Worm (Caenorhabditis elegans): Measurements from ENCODE around the gene ZC196.3.

Gene ZC196.3

ce11 chrV:8785526-8785925 is 49.1 kb downstream of the ZC196.3 start:
- no peak for TF ChIP-seq ceh-82 (tag; optimal IDR thresholded peaks at IDR 0.05)
- TF ChIP-seq snpc-4 (tag; optimal IDR thresholded peaks at IDR 0.05): no peak
- no peak for TF ChIP-seq jun-1 (tag; optimal IDR thresholded peaks at IDR 0.05)
- TF ChIP-seq ztf-4 (tag; optimal IDR thresholded peaks at IDR 0.05): no peak
- TF ChIP-seq nfya-1 (tag; optimal IDR thresholded peaks at IDR 0.05; ENCODE audit: insufficient read depth): peak; percentile 12
- TF ChIP-seq tbx-2 (tag; optimal IDR thresholded peaks at IDR 0.05): no peak
- TF ChIP-seq R02D3.7 (tag; optimal IDR thresholded peaks at IDR 0.05): no peak
- no peak for TF ChIP-seq lsy-12 (tag; optimal IDR thresholded peaks at IDR 0.05)
- TF ChIP-seq ZK546.5 (tag; optimal IDR thresholded peaks at IDR 0.05): no peak
- TF ChIP-seq nhr-23 (tag; optimal IDR thresholded peaks at IDR 0.05): no peak
- TF ChIP-seq fkh-2 (tag; optimal IDR thresholded peaks at IDR 0.05): no peak
- no peak for TF ChIP-seq skn-1 (tag; optimal IDR thresholded peaks at IDR 0.05)
- peak; percentile 31 for TF ChIP-seq pha-4 (tag; optimal IDR thresholded peaks at IDR 0.05)
- no peak for TF ChIP-seq nhr-76 (tag; optimal IDR thresholded peaks at IDR 0.05)
- no peak for TF ChIP-seq nhr-28 (tag; optimal IDR thresholded peaks at IDR 0.05)
- TF ChIP-seq unc-62 (GFP tag; optimal IDR thresholded peaks at IDR 0.05): no peak
- no peak for TF ChIP-seq ceh-9 (tag; optimal IDR thresholded peaks at IDR 0.05)
- TF ChIP-seq sea-2 (GFP tag; optimal IDR thresholded peaks at IDR 0.05): no peak
- peak; percentile 34 for TF ChIP-seq lin-39 (tag; optimal IDR thresholded peaks at IDR 0.05)
- no peak for TF ChIP-seq fos-1 (tag; optimal IDR thresholded peaks at IDR 0.05)
- TF ChIP-seq nhr-12 (tag; optimal IDR thresholded peaks at IDR 0.05): no peak
- TF ChIP-seq lin-15B (tag; optimal IDR thresholded peaks at IDR 0.05): peak; percentile 10
- TF ChIP-seq mml-1 (tag; optimal IDR thresholded peaks at IDR 0.05): no peak
- TF ChIP-seq zag-1 (tag; optimal IDR thresholded peaks at IDR 0.05): no peak
- no peak for TF ChIP-seq eor-1 (tag; optimal IDR thresholded peaks at IDR 0.05)
- no peak for TF ChIP-seq nhr-67 (tag; optimal IDR thresholded peaks at IDR 0.05)
- TF ChIP-seq nhr-77 (tag; optimal IDR thresholded peaks at IDR 0.05): no peak
- TF ChIP-seq unc-39 (tag; optimal IDR thresholded peaks at IDR 0.05): no peak
- TF ChIP-seq pqm-1 (tag; optimal IDR thresholded peaks at IDR 0.05): no peak
- no peak for TF ChIP-seq mdl-1 (tag; optimal IDR thresholded peaks at IDR 0.05)
- peak; percentile 52 for TF ChIP-seq elt-2 (tag; optimal IDR thresholded peaks at IDR 0.05)
- TF ChIP-seq egl-5 (tag; optimal IDR thresholded peaks at IDR 0.05): no peak
- TF ChIP-seq hmg-11 (tag; optimal IDR thresholded peaks at IDR 0.05): peak; percentile 51

ce11 chrV:8786245-8786644 is 49.8 kb downstream of the ZC196.3 start, which contains the start of gene sup-37:
Gene sup-37 (plus strand): TSS chrV:8786545.
- TF ChIP-seq aly-2 (tag; optimal IDR thresholded peaks at IDR 0.05) (no peak), ama-1 (optimal IDR thresholded peaks at IDR 0.05) (no peak), fos-1 (tag; optimal IDR thresholded peaks at IDR 0.05) (no peak), elt-1 (tag; optimal IDR thresholded peaks at IDR 0.05) (no peak), lin-15B (tag; optimal IDR thresholded peaks at IDR 0.05) (no peak), egl-27 (tag; optimal IDR thresholded peaks at IDR 0.05) (no peak), snpc-4 (tag; optimal IDR thresholded peaks at IDR 0.05) (no peak)

All from whole organism, L3 larva.